Worm (Caenorhabditis elegans): ENCODE data around the gene F19B10.10.

DNA sequence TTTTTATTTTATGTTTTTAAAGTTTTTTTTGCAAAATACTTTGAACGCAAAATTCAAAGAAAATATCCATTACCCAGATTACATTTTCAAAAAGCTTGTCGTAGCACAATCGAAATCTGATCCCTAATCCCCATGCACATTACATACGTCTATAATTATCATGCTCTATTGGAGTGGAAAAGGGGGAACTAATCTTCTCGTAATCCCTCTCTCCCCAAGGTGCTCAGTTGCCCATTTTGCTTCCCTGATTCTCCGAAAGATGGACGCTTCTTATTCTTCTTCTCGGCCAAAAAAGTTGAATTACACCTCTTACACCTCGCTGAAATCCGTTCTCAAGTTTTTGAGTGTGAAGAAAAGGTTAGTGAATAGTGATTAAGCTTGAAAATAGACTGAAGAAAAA, 29.8 kb upstream of the F19B10.10 start, which contains the start of gene fbxc-53:
- no peak for TF ChIP-seq nhr-12 (tag; optimal IDR thresholded peaks at IDR 0.05)
- TF ChIP-seq lin-13 (tag; optimal IDR thresholded peaks at IDR 0.05) = no peak
- no peak for TF ChIP-seq lsy-2 (tag; optimal IDR thresholded peaks at IDR 0.05)
- no peak for TF ChIP-seq elt-3 (tag; optimal IDR thresholded peaks at IDR 0.05)
- TF ChIP-seq nhr-237 (tag; optimal IDR thresholded peaks at IDR 0.05) = no peak
- TF ChIP-seq unc-39 (tag; optimal IDR thresholded peaks at IDR 0.05) = no peak
- TF ChIP-seq blmp-1 (tag; optimal IDR thresholded peaks at IDR 0.05) = no peak
- no peak for TF ChIP-seq ham-2 (GFP tag; optimal IDR thresholded peaks at IDR 0.05)
- no peak for TF ChIP-seq ceh-83 (GFP tag; optimal IDR thresholded peaks at IDR 0.05)
- TF ChIP-seq ztf-11 (tag; optimal IDR thresholded peaks at IDR 0.05) = no peak
- TF ChIP-seq mab-5 (tag; optimal IDR thresholded peaks at IDR 0.05) = no peak
- no peak for TF ChIP-seq bed-3 (GFP tag; optimal IDR thresholded peaks at IDR 0.05)
- TF ChIP-seq nhr-28 (tag; optimal IDR thresholded peaks at IDR 0.05) = no peak
- no peak for TF ChIP-seq M03D4.4 (tag; optimal IDR thresholded peaks at IDR 0.05)

All from whole organism, mixed stage, embryonic.